Worm (Caenorhabditis elegans) whole organism, mixed stage, embryonic: Measurements from ENCODE around the gene mob-1.

ENCODE experiments used
- ces-1 ChIP-seq: fragments of 150-350 bp; optimal IDR thresholded peaks from 2 replicates; lab custom pipeline; 2014; ENCODE audit warnings: missing biosample characterization, missing genetic modification reagents, missing genetic modification characterization
- elt-1 ChIP-seq: sonication (generic microtip); optimal IDR thresholded peaks from 2 replicates; lab custom pipeline; 2017; ENCODE audit warnings: missing genetic modification characterization, mild to moderate bottlenecking, missing compliant biosample characterization, antibody characterized with exemption, moderate library complexity, borderline replicate concordance; ENCODE audit not compliant: insufficient read depth
- lin-13 ChIP-seq: fragments of 150-350 bp; optimal IDR thresholded peaks from 2 replicates; lab custom pipeline; 2014; ENCODE audit warnings: missing biosample characterization, missing genetic modification characterization
- lsy-2 ChIP-seq: fragments of 150-350 bp; optimal IDR thresholded peaks from 2 replicates; lab custom pipeline; 2014; ENCODE audit warnings: missing biosample characterization, missing genetic modification characterization
- mab-5 ChIP-seq: fragments of 150-350 bp; optimal IDR thresholded peaks from 2 replicates; lab custom pipeline; 2014; ENCODE audit warnings: missing biosample characterization, missing genetic modification characterization
- nhr-237 ChIP-seq: fragments of 150-350 bp; optimal IDR thresholded peaks from 2 replicates; lab custom pipeline; 2014; ENCODE audit warnings: missing biosample characterization, missing genetic modification characterization
- nhr-76 ChIP-seq: sonication (generic microtip); optimal IDR thresholded peaks from 2 replicates; lab custom pipeline; 2017; ENCODE audit warnings: missing biosample characterization, missing genetic modification characterization
- pha-4 ChIP-seq: fragments of 150-350 bp; optimal IDR thresholded peaks from 2 replicates; lab custom pipeline; 2018; ENCODE audit warnings: missing biosample characterization, missing genetic modification reagents, missing genetic modification characterization
- snpc-4 ChIP-seq: fragments of 150-350 bp; optimal IDR thresholded peaks from 2 replicates; lab custom pipeline; 2014; ENCODE audit warnings: missing biosample characterization, missing genetic modification characterization
- unc-62 ChIP-seq: fragments of 150-350 bp; optimal IDR thresholded peaks from 2 replicates; lab custom pipeline; 2014; ENCODE audit warnings: missing biosample characterization, missing genetic modification reagents, missing genetic modification characterization

DNA sequence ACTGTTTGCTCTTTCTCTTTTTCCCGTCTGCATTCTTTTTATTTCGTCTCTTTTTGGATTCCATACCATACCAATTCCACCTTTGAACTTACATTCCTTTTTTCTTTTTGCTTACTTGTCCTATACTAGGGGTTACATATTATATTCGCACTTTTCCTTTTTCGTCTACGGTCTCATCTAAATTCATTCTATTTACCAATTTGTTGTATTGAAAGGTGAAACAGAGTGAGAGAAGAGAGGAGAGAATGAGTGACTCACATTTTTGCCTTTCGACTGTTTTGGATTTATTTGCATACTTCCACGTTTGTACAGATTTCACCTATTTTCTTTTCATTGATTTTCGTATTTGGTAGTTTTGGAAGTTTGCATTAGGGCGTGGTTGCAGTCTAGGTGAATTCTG is 3.1 kb downstream of the mob-1 start:
- TF ChIP-seq snpc-4: no peak
- no peak for TF ChIP-seq lsy-2 (tag; lab: Kevin White, UChicago)
- no peak for TF ChIP-seq pha-4 (tag; lab: Kevin White, UChicago)
- TF ChIP-seq nhr-76 (tag; lab: Kevin White, UChicago): no peak
- TF ChIP-seq nhr-237 (tag; lab: Kevin White, UChicago): no peak
- no peak for TF ChIP-seq elt-1 (tag; lab: Kevin White, UChicago)
- no peak for TF ChIP-seq mab-5 (tag; lab: Kevin White, UChicago)
- no peak for TF ChIP-seq ces-1 (GFP tag; lab: Kevin White, UChicago)
- no peak for TF ChIP-seq lin-13 (tag; lab: Kevin White, UChicago)
- no peak for TF ChIP-seq unc-62
